Worm (Caenorhabditis elegans) whole organism, L4 larva: ENCODE results near the gene Y67D2.2.

ENCODE experiments used
- F10B5.3 ChIP-seq: sonication (generic microtip); optimal IDR thresholded peaks from 2 replicates; lab custom pipeline; 2016; ENCODE audit warnings: mild to moderate bottlenecking, missing genetic modification characterization, missing compliant biosample characterization
- F26F4.8 ChIP-seq: fragments of 200-800 bp; sonication (Bioruptor generic); conservative IDR thresholded peaks from 2 replicates; pipeline ENCODE4 v1.3.6; 2022; ENCODE audit warnings: missing genetic modification characterization, missing compliant biosample characterization
- F37D6.2 ChIP-seq: sonication (generic microtip); optimal IDR thresholded peaks from 2 replicates; lab custom pipeline; 2016; ENCODE audit warnings: mild to moderate bottlenecking, missing genetic modification characterization, missing compliant biosample characterization
- F49E8.2 ChIP-seq: sonication (generic microtip); optimal IDR thresholded peaks from 2 replicates; lab custom pipeline; 2016; ENCODE audit warnings: missing compliant biosample characterization, mild to moderate bottlenecking, missing genetic modification characterization, borderline replicate concordance
- ZK337.2 ChIP-seq: fragments of 200-800 bp; sonication (Bioruptor generic); IDR thresholded peaks from 2 replicates; pipeline ENCODE4 v1.3.6; 2022; ENCODE audit warnings: missing genetic modification reagents, missing genetic modification characterization, missing compliant biosample characterization
- ama-1 ChIP-seq: fragments of 150-350 bp; optimal IDR thresholded peaks from 2 replicates; lab custom pipeline; 2014; ENCODE audit warnings: inconsistent platforms, mixed read lengths
- ceh-20 ChIP-seq: fragments of 200-800 bp; sonication (Bioruptor generic); IDR thresholded peaks from 2 replicates; pipeline ENCODE4 v1.3.6; 2022; ENCODE audit warnings: missing genetic modification reagents, missing genetic modification characterization, missing compliant biosample characterization
- ceh-28 ChIP-seq: fragments of 150-350 bp; optimal IDR thresholded peaks from 2 replicates; lab custom pipeline; 2014; ENCODE audit warnings: missing biosample characterization, missing genetic modification reagents, missing genetic modification characterization
- ceh-82 ChIP-seq: sonication (generic microtip); optimal IDR thresholded peaks from 2 replicates; lab custom pipeline; 2017; ENCODE audit warnings: missing biosample characterization, missing genetic modification characterization
- ces-1 ChIP-seq: fragments of 150-350 bp; sonication (generic microtip); optimal IDR thresholded peaks from 4 replicates; lab custom pipeline; 2014; ENCODE audit warnings: missing biosample characterization, missing genetic modification reagents, missing genetic modification characterization
- cey-2 ChIP-seq: sonication (generic microtip); optimal IDR thresholded peaks from 3 replicates; lab custom pipeline; 2017; ENCODE audit warnings: missing genetic modification characterization, mild to moderate bottlenecking, missing compliant biosample characterization, antibody characterized with exemption, borderline replicate concordance; ENCODE audit not compliant: insufficient read depth
- daf-12 ChIP-seq: fragments of 150-350 bp; optimal IDR thresholded peaks from 2 replicates; lab custom pipeline; 2014; ENCODE audit warnings: missing biosample characterization, missing genetic modification reagents, missing genetic modification characterization
- daf-19 ChIP-seq: fragments of 200-800 bp; sonication (Bioruptor generic); conservative IDR thresholded peaks from 2 replicates; pipeline ENCODE4 v1.3.6; 2022; ENCODE audit warnings: missing genetic modification characterization, missing compliant biosample characterization
- daf-8 ChIP-seq: fragments of 200-800 bp; sonication (Bioruptor generic); IDR thresholded peaks from 2 replicates; pipeline ENCODE4 v1.3.6; 2022; ENCODE audit warnings: missing genetic modification characterization, missing compliant biosample characterization
- dmd-6 ChIP-seq: fragments of 200-800 bp; sonication (Bioruptor generic); IDR thresholded peaks from 2 replicates; pipeline ENCODE4 v1.3.6; 2022; ENCODE audit warnings: missing genetic modification reagents, missing genetic modification characterization, missing compliant biosample characterization
- dpl-1 ChIP-seq: fragments of 150-350 bp; optimal IDR thresholded peaks from 2 replicates; lab custom pipeline; 2014; ENCODE audit warnings: missing biosample characterization, missing genetic modification reagents, missing genetic modification characterization
- egl-27 ChIP-seq: sonication (generic microtip); optimal IDR thresholded peaks from 3 replicates; lab custom pipeline; 2017; ENCODE audit warnings: missing biosample characterization, missing genetic modification reagents, missing genetic modification characterization
- fkh-10 ChIP-seq: fragments of 150-350 bp; optimal IDR thresholded peaks from 2 replicates; lab custom pipeline; 2014; ENCODE audit warnings: missing biosample characterization, missing genetic modification reagents, missing genetic modification characterization
- gei-8 ChIP-seq: fragments of 200-800 bp; sonication (Bioruptor generic); optimal IDR thresholded peaks from 2 replicates; lab custom pipeline; 2018; ENCODE audit warnings: mild to moderate bottlenecking, missing genetic modification characterization, missing compliant biosample characterization
- hlh-11 ChIP-seq: fragments of 200-800 bp; sonication (Bioruptor generic); optimal IDR thresholded peaks from 2 replicates; lab custom pipeline; 2018; ENCODE audit warnings: mild to moderate bottlenecking, missing genetic modification characterization, missing compliant biosample characterization
- jun-1 ChIP-seq: fragments of 150-350 bp; optimal IDR thresholded peaks from 2 replicates; lab custom pipeline; 2014; ENCODE audit warnings: missing biosample characterization, missing genetic modification reagents, missing genetic modification characterization
- lin-13 ChIP-seq: fragments of 150-350 bp; optimal IDR thresholded peaks from 2 replicates; lab custom pipeline; 2014; ENCODE audit warnings: missing biosample characterization, missing genetic modification reagents, missing genetic modification characterization
- lin-39 ChIP-seq: fragments of 150-350 bp; optimal IDR thresholded peaks from 2 replicates; lab custom pipeline; 2014; ENCODE audit warnings: missing biosample characterization, missing genetic modification reagents, missing genetic modification characterization
- lir-3 ChIP-seq: sonication (generic microtip); optimal IDR thresholded peaks from 2 replicates; lab custom pipeline; 2016; ENCODE audit warnings: mild to moderate bottlenecking, missing genetic modification characterization, missing compliant biosample characterization
- madf-9 ChIP-seq: fragments of 200-800 bp; sonication (Bioruptor generic); conservative IDR thresholded peaks from 2 replicates; pipeline ENCODE4 v1.3.6; 2022; ENCODE audit warnings: missing genetic modification reagents, missing genetic modification characterization, missing compliant biosample characterization
- mdl-1 ChIP-seq, 2 experiments: fragments of 150-350 bp in 1 of 2; sonication (generic microtip) in 1 of 2; optimal IDR thresholded peaks; 2 replicates each; lab custom pipeline; 2014 to 2017; ENCODE audit warnings: missing biosample characterization in 2 of 2, missing genetic modification characterization in 2 of 2
- mdt-29 ChIP-seq: fragments of 200-800 bp; sonication (Bioruptor generic); IDR thresholded peaks from 2 replicates; pipeline ENCODE4 v1.3.6; 2022; ENCODE audit warnings: missing genetic modification reagents, missing genetic modification characterization, missing compliant biosample characterization
- mxl-2 ChIP-seq: fragments of 200-800 bp; sonication (Bioruptor generic); conservative IDR thresholded peaks from 2 replicates; pipeline ENCODE4 v1.3.6; 2022; ENCODE audit warnings: missing genetic modification reagents, missing genetic modification characterization, missing compliant biosample characterization
- nhr-102 ChIP-seq: sonication (generic microtip); optimal IDR thresholded peaks from 2 replicates; lab custom pipeline; 2016; ENCODE audit warnings: mild to moderate bottlenecking, missing genetic modification characterization, moderate library complexity, missing compliant biosample characterization
- nhr-11 ChIP-seq: fragments of 150-350 bp; optimal IDR thresholded peaks from 2 replicates; lab custom pipeline; 2014; ENCODE audit warnings: missing biosample characterization, missing genetic modification characterization
- nhr-237 ChIP-seq: sonication (generic microtip); optimal IDR thresholded peaks from 2 replicates; lab custom pipeline; 2017; ENCODE audit warnings: missing biosample characterization, missing genetic modification characterization
- nhr-25 ChIP-seq: sonication (generic microtip); optimal IDR thresholded peaks from 2 replicates; lab custom pipeline; 2017; ENCODE audit warnings: missing genetic modification characterization, mild to moderate bottlenecking, missing compliant biosample characterization, antibody characterized with exemption, moderate library complexity, borderline replicate concordance; ENCODE audit not compliant: insufficient read depth
- nhr-42 ChIP-seq: fragments of 200-800 bp; sonication (Bioruptor generic); IDR thresholded peaks from 2 replicates; pipeline ENCODE4 v1.3.6; 2022; ENCODE audit warnings: missing genetic modification characterization, missing compliant biosample characterization
- nhr-48 ChIP-seq: sonication (generic microtip); optimal IDR thresholded peaks from 2 replicates; lab custom pipeline; 2016; ENCODE audit warnings: mild to moderate bottlenecking, missing genetic modification characterization, missing compliant biosample characterization
- nhr-76 ChIP-seq: fragments of 150-350 bp; optimal IDR thresholded peaks from 2 replicates; lab custom pipeline; 2014; ENCODE audit warnings: missing biosample characterization, missing genetic modification characterization
- set-16 ChIP-seq: fragments of 200-800 bp; sonication (Bioruptor generic); IDR thresholded peaks from 2 replicates; pipeline ENCODE4 v1.3.6; 2022; ENCODE audit warnings: missing genetic modification reagents, missing genetic modification characterization, missing compliant biosample characterization
- spr-1 ChIP-seq: sonication (generic microtip); optimal IDR thresholded peaks from 2 replicates; lab custom pipeline; 2016; ENCODE audit warnings: mild to moderate bottlenecking, missing genetic modification characterization, missing compliant biosample characterization
- spr-3 ChIP-seq: fragments of 200-800 bp; sonication (Bioruptor generic); optimal IDR thresholded peaks from 2 replicates; lab custom pipeline; 2018; ENCODE audit warnings: mild to moderate bottlenecking, missing genetic modification characterization, missing compliant biosample characterization
- tra-1 ChIP-seq: fragments of 200-800 bp; sonication (Bioruptor generic); IDR thresholded peaks from 2 replicates; pipeline ENCODE4 v1.3.6; 2022; ENCODE audit warnings: missing genetic modification reagents, missing genetic modification characterization, missing compliant biosample characterization
- unc-62 ChIP-seq, 3 experiments: fragments of 150-350 bp in 1 of 3; sonication (generic microtip); optimal IDR thresholded peaks in 2 of 3; peaks in 1 of 3; 1 replicate in 1 of 3; 2 replicates in 2 of 3; lab custom pipeline; 2014 to 2017; ENCODE audit warnings: missing biosample characterization in 3 of 3, missing genetic modification characterization in 3 of 3, missing genetic modification reagents in 3 of 3, missing genotype in 1 of 3
- zag-1 ChIP-seq: fragments of 150-350 bp; optimal IDR thresholded peaks from 2 replicates; lab custom pipeline; 2014; ENCODE audit warnings: missing biosample characterization, missing genetic modification characterization
- zfp-2 ChIP-seq: sonication (generic microtip); optimal IDR thresholded peaks from 2 replicates; lab custom pipeline; 2016; ENCODE audit warnings: mild to moderate bottlenecking, missing genetic modification characterization, missing compliant biosample characterization
- zfp-3 ChIP-seq: fragments of 200-800 bp; sonication (Bioruptor generic); conservative IDR thresholded peaks from 2 replicates; pipeline ENCODE4 v1.3.6; 2022; ENCODE audit warnings: missing genetic modification reagents, missing genetic modification characterization, missing compliant biosample characterization
- ztf-11 ChIP-seq: fragments of 150-350 bp; optimal IDR thresholded peaks from 2 replicates; lab custom pipeline; 2014; ENCODE audit warnings: missing biosample characterization, missing genetic modification characterization

Gene Y67D2.2

ce11 chrIII:1604514-1604976, 45.9 kb downstream of the Y67D2.2 start, which contains the start of gene Y22D7AL.6 (continued):
- TF ChIP-seq jun-1 (no peak), nhr-25 (tag; lab: Kevin White, UChicago) (no peak), spr-3 (GFP tag; lab: Kevin White, UChicago) (peak; percentile 79), tra-1 (GFP tag; lab: Robert Waterston, UW) (peak; percentile 79), egl-27 (tag; lab: Kevin White, UChicago) (no peak), mxl-2 (GFP tag; lab: Robert Waterston, UW) (no peak), ces-1 (GFP tag; lab: Kevin White, UChicago) (no peak), nhr-11 (no peak), ceh-20 (GFP tag; lab: Robert Waterston, UW) (peak; percentile 52; the same call in 1 of the 2 replicates), mdl-1 (tag; optimal IDR thresholded peaks at IDR 0.05; lab: Kevin White, UChicago) (no peak), cey-2 (tag; lab: Kevin White, UChicago) (no peak), lin-39 (no peak), nhr-48 (tag; lab: Kevin White, UChicago) (peak; percentile 65), madf-9 (peak; percentile 78), ztf-11 (tag; lab: Kevin White, UChicago) (no peak), ceh-82 (tag; lab: Kevin White, UChicago) (no peak), daf-12 (no peak), nhr-42 (GFP tag; lab: Robert Waterston, UW) (0 out of 2 replicates have a peak, but pooled peaks have one; percentile 54), F49E8.2 (peak; percentile 37), mdt-29 (GFP tag; lab: Robert Waterston, UW) (peak; percentile 83), F26F4.8 (peak; percentile 97), gei-8 (GFP tag; lab: Kevin White, UChicago) (peak; percentile 81), dmd-6 (GFP tag; lab: Robert Waterston, UW) (peak; percentile 61), fkh-10 (GFP tag; lab: Kevin White, UChicago) (no peak), zag-1 (tag; lab: Kevin White, UChicago) (no peak), lin-13 (GFP tag; lab: Kevin White, UChicago) (peak; percentile 90), zfp-2 (peak; percentile 33), nhr-102 (tag; lab: Kevin White, UChicago) (peak; percentile 64), lir-3 (peak; percentile 65), ZK337.2 (GFP tag; lab: Robert Waterston, UW) (no peak)

- TF ChIP-seq ceh-28, result peak; percentile 85
- TF ChIP-seq zfp-3 (GFP tag; lab: Robert Waterston, UW), result no peak
Measured at ce11 chrIII:1607659-1608058, 49.1 kb downstream of the Y67D2.2 start.

DNA sequence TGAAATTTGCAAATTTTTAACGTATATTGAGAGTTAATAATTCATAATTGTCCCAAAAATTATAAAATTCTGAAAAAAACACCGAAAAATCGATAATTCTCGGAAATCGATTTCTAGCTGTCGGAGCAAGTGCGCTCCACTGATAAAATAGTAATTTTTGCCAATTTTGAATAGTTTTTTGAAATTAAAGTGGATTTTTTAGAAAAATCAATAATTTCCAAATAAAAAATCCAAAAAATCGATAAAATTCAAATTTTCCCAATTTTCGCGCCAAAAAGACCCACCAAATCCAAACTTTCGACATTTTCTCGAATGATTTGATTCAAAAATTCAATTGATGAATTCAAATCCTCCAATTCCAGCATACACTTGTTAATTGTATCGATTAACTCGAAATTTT, 52.3 kb downstream of the Y67D2.2 start:
- TF ChIP-seq nhr-237 (tag; lab: Kevin White, UChicago) (no peak), daf-19 (GFP tag; lab: Robert Waterston, UW) (no peak), hlh-11 (tag; lab: Kevin White, UChicago) (no peak), ceh-28 (peak; percentile 54), dmd-6 (GFP tag; lab: Robert Waterston, UW) (no peak)
- TF ChIP-seq, all 104 proteins: peak for 1

ce11 chrIII:1612974-1613568, 54.5 kb downstream of the Y67D2.2 start:
- no peak for TF ChIP-seq dpl-1 (GFP tag; lab: Kevin White, UChicago)
- peak; percentile 76 for TF ChIP-seq set-16
- TF ChIP-seq ceh-28, result peak; percentile 98
- no peak for TF ChIP-seq spr-1 (tag; lab: Kevin White, UChicago)
- no peak for TF ChIP-seq daf-8 (GFP tag; lab: Robert Waterston, UW)
- TF ChIP-seq F10B5.3, result no peak
- TF ChIP-seq F37D6.2 (tag; lab: Kevin White, UChicago), result no peak
- TF ChIP-seq ztf-11 (tag; lab: Kevin White, UChicago), result no peak
- no peak for TF ChIP-seq nhr-76 (tag; lab: Kevin White, UChicago)
- no peak for TF ChIP-seq ama-1 (lab: Kevin White, UChicago)
- peak in 1 of 2 experiments; percentile 10 for TF ChIP-seq unc-62 (GFP tag; optimal IDR thresholded peaks at IDR 0.05 in 1 of 2; lab: Kevin White, UChicago)
- TF ChIP-seq unc-62 (tag; optimal IDR thresholded peaks at IDR 0.05; lab: Kevin White, UChicago), result no peak
